Worm (Caenorhabditis elegans) whole organism, mixed stage, embryonic: ENCODE measurements around the gene F43G6.17.

Source experiments
- bed-3 ChIP-seq: fragments of 200-800 bp; sonication (Bioruptor generic); optimal IDR thresholded peaks from 3 replicates; lab custom pipeline; 2018; ENCODE audit warnings: mild to moderate bottlenecking, missing genetic modification characterization, moderate library complexity, missing compliant biosample characterization
- blmp-1 ChIP-seq: fragments of 150-350 bp; optimal IDR thresholded peaks from 2 replicates; lab custom pipeline; 2014; ENCODE audit warnings: missing biosample characterization, missing genetic modification characterization
- elt-3 ChIP-seq: fragments of 150-350 bp; optimal IDR thresholded peaks from 2 replicates; lab custom pipeline; 2014; ENCODE audit warnings: missing biosample characterization, missing genetic modification characterization
- lin-13 ChIP-seq: fragments of 150-350 bp; optimal IDR thresholded peaks from 2 replicates; lab custom pipeline; 2014; ENCODE audit warnings: missing biosample characterization, missing genetic modification characterization
- lsy-2 ChIP-seq: fragments of 150-350 bp; optimal IDR thresholded peaks from 2 replicates; lab custom pipeline; 2014; ENCODE audit warnings: missing biosample characterization, missing genetic modification characterization
- mab-5 ChIP-seq: fragments of 150-350 bp; optimal IDR thresholded peaks from 2 replicates; lab custom pipeline; 2014; ENCODE audit warnings: missing biosample characterization, missing genetic modification characterization
- nhr-12 ChIP-seq: fragments of 150-350 bp; optimal IDR thresholded peaks from 2 replicates; lab custom pipeline; 2014; ENCODE audit warnings: missing biosample characterization, missing genetic modification characterization
- nhr-28 ChIP-seq: fragments of 150-350 bp; optimal IDR thresholded peaks from 2 replicates; lab custom pipeline; 2014; ENCODE audit warnings: missing biosample characterization, missing genetic modification characterization
- snpc-4 ChIP-seq: fragments of 150-350 bp; optimal IDR thresholded peaks from 2 replicates; lab custom pipeline; 2014; ENCODE audit warnings: missing biosample characterization, missing genetic modification characterization
- tbx-8 ChIP-seq: fragments of 200-800 bp; sonication (Bioruptor generic); optimal IDR thresholded peaks from 2 replicates; lab custom pipeline; 2018; ENCODE audit warnings: mild to moderate bottlenecking, missing genetic modification characterization, moderate library complexity, missing compliant biosample characterization
- unc-62 ChIP-seq: fragments of 150-350 bp; optimal IDR thresholded peaks from 2 replicates; lab custom pipeline; 2014; ENCODE audit warnings: missing biosample characterization, missing genetic modification reagents, missing genetic modification characterization
- zip-8 ChIP-seq: fragments of 150-350 bp; optimal IDR thresholded peaks from 2 replicates; lab custom pipeline; 2014; ENCODE audit warnings: missing biosample characterization, missing genetic modification characterization

DNA sequence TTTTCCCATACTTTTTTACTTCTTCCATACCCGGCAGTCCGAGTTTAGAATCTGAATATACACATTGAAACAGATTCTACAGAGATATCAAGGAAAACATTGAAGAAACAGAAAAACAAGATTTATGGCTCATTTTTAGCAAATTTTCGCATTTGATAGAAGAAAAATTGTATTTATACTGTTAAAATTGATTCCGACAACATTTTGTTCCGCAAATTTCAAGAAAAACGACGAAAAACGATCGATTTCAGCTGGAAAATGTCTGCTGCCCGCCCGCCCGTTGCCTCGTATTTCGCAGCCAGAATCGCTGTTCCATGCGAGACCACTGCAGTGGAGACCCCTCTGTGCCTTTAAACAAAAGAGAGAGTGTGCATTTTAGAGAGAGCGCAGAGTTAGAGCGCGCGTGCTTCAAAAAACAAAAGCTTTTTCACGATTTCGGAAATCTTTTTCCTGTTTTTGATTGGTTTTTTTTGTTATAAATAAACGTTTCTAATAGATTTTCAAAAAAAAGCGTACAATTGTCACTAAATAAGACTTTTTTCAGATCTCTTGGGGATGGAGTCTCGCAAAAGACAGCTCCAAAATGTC, 24.6 kb upstream of the F43G6.17 start, which contains the start of the genes patr-1 and dna-2:
- no peak for TF ChIP-seq blmp-1 (tag; lab: Kevin White, UChicago)
- no peak for TF ChIP-seq lin-13
- no peak for TF ChIP-seq snpc-4 (tag; lab: Kevin White, UChicago)
- TF ChIP-seq nhr-12 (tag; lab: Kevin White, UChicago) = no peak
- TF ChIP-seq lsy-2 (tag; lab: Kevin White, UChicago) = peak; percentile 77
- TF ChIP-seq elt-3 (tag; lab: Kevin White, UChicago) = no peak
- no peak for TF ChIP-seq nhr-28
- no peak for TF ChIP-seq unc-62 (GFP tag; lab: Kevin White, UChicago)
- TF ChIP-seq bed-3 (GFP tag; lab: Kevin White, UChicago) = no peak
- no peak for TF ChIP-seq tbx-8 (GFP tag; lab: Kevin White, UChicago)
- TF ChIP-seq zip-8 = no peak
- no peak for TF ChIP-seq mab-5
